Fruit fly (Drosophila melanogaster): ENCODE data around the gene Sgs5.

DNA sequence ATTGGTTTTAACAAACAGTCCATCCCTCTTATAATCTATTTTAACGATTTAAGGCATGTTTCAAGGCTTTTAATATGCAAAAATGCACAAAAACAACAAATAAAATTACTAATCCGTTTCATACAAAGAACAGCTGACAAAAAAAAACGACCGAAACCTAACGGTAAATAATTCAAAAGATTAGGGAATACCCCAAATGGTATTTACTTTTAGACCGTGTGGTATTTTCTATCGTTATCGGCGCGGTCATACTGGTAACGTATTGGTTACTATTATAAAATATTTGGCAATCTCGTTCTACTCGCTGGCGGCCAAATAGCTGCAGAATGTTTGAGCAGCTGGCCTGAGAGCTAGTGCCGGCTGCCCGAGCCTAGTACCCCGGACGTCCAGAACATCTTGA is 10.7 kb downstream of the Sgs5 start, which contains the start of gene sll:
- TF ChIP-seq CG7101 (tag; optimal IDR thresholded peaks at IDR 0.05) (no peak), Hr96 (GFP tag; optimal IDR thresholded peaks at IDR 0.05) (no peak), kay (GFP tag; ENCODE audit: borderline replicate concordance) (no peak), tj (GFP tag; optimal IDR thresholded peaks at IDR 0.05) (no peak)
